Worm (Caenorhabditis elegans) whole organism, early embryonic: ENCODE results near the gene D1046.2.
A peak's percentile ranks its signal among the peaks of the same experiment; 100 is the strongest.

Source experiments
- B0310.2 ChIP-seq: sonication (generic microtip); optimal IDR thresholded peaks from 2 replicates; lab custom pipeline; 2016; ENCODE audit warnings: mild to moderate bottlenecking, missing genetic modification characterization, missing compliant biosample characterization
- aly-1 ChIP-seq: sonication (generic microtip); optimal IDR thresholded peaks from 2 replicates; lab custom pipeline; 2016; ENCODE audit warnings: missing genetic modification characterization, missing compliant biosample characterization
- ama-1 ChIP-seq: fragments of 150-350 bp; optimal IDR thresholded peaks from 2 replicates; lab custom pipeline; 2014
- ceh-13 ChIP-seq: fragments of 200-800 bp; sonication (Bioruptor generic); optimal IDR thresholded peaks from 2 replicates; lab custom pipeline; 2018; ENCODE audit warnings: mild to moderate bottlenecking, missing genetic modification characterization, missing compliant biosample characterization
- ceh-36 ChIP-seq: sonication (generic microtip); optimal IDR thresholded peaks from 2 replicates; lab custom pipeline; 2016; ENCODE audit warnings: missing genetic modification characterization, inconsistent platforms, missing compliant biosample characterization
- flt-1 ChIP-seq: fragments of 200-800 bp; sonication (Bioruptor generic); IDR thresholded peaks from 2 replicates; pipeline ENCODE4 v1.3.6; 2022; ENCODE audit warnings: missing genetic modification characterization, missing compliant biosample characterization
- hmbx-1 ChIP-seq: sonication (generic microtip); optimal IDR thresholded peaks from 2 replicates; lab custom pipeline; 2016; ENCODE audit warnings: mild to moderate bottlenecking, missing genetic modification characterization, missing compliant biosample characterization
- hnd-1 ChIP-seq: sonication (generic microtip); optimal IDR thresholded peaks from 2 replicates; lab custom pipeline; 2016; ENCODE audit warnings: missing genetic modification characterization, missing compliant biosample characterization
- pes-1 ChIP-seq: fragments of 200-800 bp; sonication (Bioruptor generic); IDR thresholded peaks from 2 replicates; pipeline ENCODE4 v1.3.6; 2022; ENCODE audit warnings: missing genetic modification reagents, missing genetic modification characterization, missing compliant biosample characterization
- tbx-37 ChIP-seq: fragments of 200-800 bp; sonication (Bioruptor generic); conservative IDR thresholded peaks from 2 replicates; pipeline ENCODE4 v1.3.6; 2022; ENCODE audit warnings: missing genetic modification reagents, missing genetic modification characterization, missing compliant biosample characterization
- tra-4 ChIP-seq: sonication (generic microtip); optimal IDR thresholded peaks from 2 replicates; lab custom pipeline; 2017; ENCODE audit warnings: missing genetic modification characterization, missing compliant biosample characterization

- TF ChIP-seq tbx-37 (GFP tag; lab: Robert Waterston, UW): peak; percentile 75
- TF ChIP-seq flt-1 (GFP tag; lab: Robert Waterston, UW): no peak
- TF ChIP-seq ceh-13 (GFP tag; lab: Kevin White, UChicago): no peak
- no peak for TF ChIP-seq ama-1 (lab: Kevin White, UChicago)
- TF ChIP-seq ceh-36 (tag; lab: Kevin White, UChicago): no peak
- TF ChIP-seq hnd-1 (tag; lab: Kevin White, UChicago): no peak
- 0 out of 2 replicates have a peak, but pooled peaks have one; percentile 69 for TF ChIP-seq pes-1
- TF ChIP-seq aly-1 (tag; lab: Kevin White, UChicago): no peak
- TF ChIP-seq B0310.2 (tag; lab: Kevin White, UChicago): no peak
- no peak for TF ChIP-seq hmbx-1 (tag; lab: Kevin White, UChicago)
- no peak for TF ChIP-seq tra-4 (tag; lab: Kevin White, UChicago)
Measured at ce11 chrIV:8973249-8973958, 47.5 kb upstream of the D1046.2 start, which contains the start of gene C53B4.3.
